Worm (Caenorhabditis elegans) whole organism, L4/young adult: Measurements from ENCODE around the gene act-2.

Experiments used
- W03F9.2 ChIP-seq: fragments of 150-350 bp; optimal IDR thresholded peaks from 2 replicates; lab custom pipeline; 2014; ENCODE audit warnings: missing biosample characterization, missing genetic modification characterization
- dao-5 ChIP-seq: sonication (generic microtip); optimal IDR thresholded peaks from 2 replicates; lab custom pipeline; 2016; ENCODE audit warnings: missing genotype, missing genetic modification characterization, moderate library complexity, missing compliant biosample characterization
- him-1 ChIP-seq: sonication (generic microtip); optimal IDR thresholded peaks from 2 replicates; lab custom pipeline; 2016; ENCODE audit warnings: missing genotype, missing genetic modification reagents, missing genetic modification characterization, missing compliant biosample characterization

act-2 gene

ce11 chrV:11095873-11096272 lies 17.9 kb upstream of the act-2 start, which contains the start of gene Y42A5A.3:
Gene Y42A5A.3 (minus strand): TSS chrV:11095973.
- TF ChIP-seq dao-5 (tag; lab: Kevin White, UChicago) (no peak), him-1 (tag; lab: Kevin White, UChicago) (no peak), W03F9.2 (tag; lab: Kevin White, UChicago) (no peak)

- TF ChIP-seq W03F9.2 (tag; lab: Kevin White, UChicago), result no peak
- no peak for TF ChIP-seq him-1 (tag; lab: Kevin White, UChicago)
- TF ChIP-seq dao-5 (tag; lab: Kevin White, UChicago), result no peak
Measured at ce11 chrV:11094698-11095097, 16.7 kb upstream of the act-2 start.

- TF ChIP-seq dao-5 (tag; lab: Kevin White, UChicago) (no peak), him-1 (tag; lab: Kevin White, UChicago) (no peak), W03F9.2 (tag; lab: Kevin White, UChicago) (no peak)
Measured at ce11 chrV:11093163-11094091, 15.5 kb upstream of the act-2 start, which contains the start of gene lact-8. Gene lact-8 (minus strand): TSS chrV:11093607.

ce11 chrV:11087519-11087998 lies 9.6 kb upstream of the act-2 start, which contains the start of gene Y42A5A.1:
Gene Y42A5A.1 (plus strand): TSS chrV:11087948.
- TF ChIP-seq dao-5 (tag; lab: Kevin White, UChicago) (no peak), W03F9.2 (tag; lab: Kevin White, UChicago) (no peak), him-1 (tag; lab: Kevin White, UChicago) (no peak)

- TF ChIP-seq him-1 (tag; lab: Kevin White, UChicago) (no peak), dao-5 (tag; lab: Kevin White, UChicago) (no peak), W03F9.2 (tag; lab: Kevin White, UChicago) (no peak)
Measured at ce11 chrV:11087119-11087518, 9.2 kb upstream of the act-2 start.

ce11 chrV:11083691-11084090 lies 5.7 kb upstream of the act-2 start:
- TF ChIP-seq him-1 (tag; lab: Kevin White, UChicago), result no peak
- TF ChIP-seq dao-5 (tag; lab: Kevin White, UChicago), result no peak
- no peak for TF ChIP-seq W03F9.2 (tag; lab: Kevin White, UChicago)

ce11 chrV:11082964-11083363 lies 5.0 kb upstream of the act-2 start:
- TF ChIP-seq W03F9.2 (tag; lab: Kevin White, UChicago) (no peak), dao-5 (tag; lab: Kevin White, UChicago) (no peak), him-1 (tag; lab: Kevin White, UChicago) (no peak)

DNA sequence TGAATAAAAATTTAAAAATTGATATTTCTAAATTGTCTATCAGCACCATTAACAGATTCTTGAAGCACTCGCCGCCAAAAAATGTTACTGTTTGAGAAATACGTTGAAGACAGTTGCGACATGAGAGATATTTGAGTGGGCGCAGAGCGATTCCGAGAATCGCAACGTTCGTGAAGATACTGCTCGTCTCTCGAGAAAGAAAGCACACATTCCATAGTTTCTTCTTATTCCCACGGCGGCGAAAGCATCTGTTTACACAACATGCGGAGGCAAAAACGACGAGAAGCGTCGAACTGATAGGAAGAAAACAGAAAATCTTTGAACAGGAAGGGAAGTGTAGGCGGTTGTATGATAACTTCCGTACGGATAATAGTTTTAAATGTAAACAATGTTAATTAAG lies 4.5 kb upstream of the act-2 start:
- TF ChIP-seq W03F9.2 (tag; lab: Kevin White, UChicago), result no peak
- TF ChIP-seq him-1 (tag; lab: Kevin White, UChicago), result no peak
- no peak for TF ChIP-seq dao-5 (tag; lab: Kevin White, UChicago)

ce11 chrV:11080345-11081102 lies 2.6 kb upstream of the act-2 start, which contains the start of gene act-1:
Gene act-1 (plus strand): TSS chrV:11081052.
- no peak for TF ChIP-seq him-1 (tag; lab: Kevin White, UChicago)
- TF ChIP-seq dao-5 (tag; lab: Kevin White, UChicago), result no peak
- no peak for TF ChIP-seq W03F9.2 (tag; lab: Kevin White, UChicago)

- TF ChIP-seq dao-5 (tag; lab: Kevin White, UChicago) (no peak), W03F9.2 (tag; lab: Kevin White, UChicago) (no peak), him-1 (tag; lab: Kevin White, UChicago) (no peak)
Measured at ce11 chrV:11078874-11079273, 920 bp upstream of the act-2 start.

DNA sequence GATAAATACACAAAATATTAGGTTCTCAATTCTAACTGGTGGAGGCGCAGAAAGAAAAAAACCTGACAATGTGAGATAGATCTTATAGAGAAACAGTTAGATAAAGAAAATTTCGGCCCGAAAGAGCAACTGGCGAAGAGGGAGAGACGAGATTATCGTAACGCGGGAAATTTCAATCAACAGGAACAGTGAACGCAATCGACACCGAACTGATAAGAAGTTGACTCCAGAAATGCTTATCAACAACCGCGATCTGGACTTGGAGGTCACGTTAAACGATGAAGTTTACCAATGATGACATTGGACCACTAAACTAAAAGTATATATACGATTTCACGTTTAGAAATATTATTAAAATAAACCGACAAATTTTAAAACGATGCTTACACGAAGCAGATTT lies 1.6 kb downstream of the act-2 start:
- TF ChIP-seq him-1 (tag; lab: Kevin White, UChicago) (no peak), dao-5 (tag; lab: Kevin White, UChicago) (peak; percentile 25)

DNA sequence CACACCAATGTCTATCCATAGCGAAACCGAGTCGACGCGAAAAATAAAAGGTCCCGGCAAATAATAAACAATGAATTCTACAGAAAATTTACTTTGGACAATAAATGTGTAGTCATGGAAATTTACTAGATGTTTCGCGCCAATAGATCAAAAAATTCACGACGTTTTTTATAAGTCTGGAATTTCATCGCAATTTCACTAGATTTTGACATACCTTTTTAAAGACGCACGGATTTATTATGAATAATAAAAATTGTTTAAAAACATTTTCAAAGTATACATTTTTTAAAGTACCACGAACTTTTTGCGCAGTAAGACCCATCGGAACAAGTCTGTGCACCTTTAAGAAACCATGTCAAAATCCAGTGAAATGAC lies 1.9 kb downstream of the act-2 start:
- TF ChIP-seq W03F9.2 (tag; lab: Kevin White, UChicago) (no peak), dao-5 (tag; lab: Kevin White, UChicago) (no peak), him-1 (tag; lab: Kevin White, UChicago) (no peak)
